Worm (Caenorhabditis elegans): ENCODE measurements around the gene vpat-1.

ce11 chrX:1052960-1053359 is 7.0 kb upstream of the vpat-1 start:
- TF ChIP-seq dao-5 (tag; optimal IDR thresholded peaks at IDR 0.05) (no peak), him-1 (tag; optimal IDR thresholded peaks at IDR 0.05) (no peak), W03F9.2 (tag; optimal IDR thresholded peaks at IDR 0.05) (no peak)

Data from whole organism, L4/young adult.